Worm (Caenorhabditis elegans) whole organism, L2 larva: Measurements from ENCODE around the gene F55F3.4.

Experiments used
- C34F6.9 ChIP-seq: fragments of 150-350 bp; optimal IDR thresholded peaks from 2 replicates; lab custom pipeline; 2014; ENCODE audit warnings: missing biosample characterization, missing genetic modification characterization
- F13H6.1 ChIP-seq: sonication (generic microtip); optimal IDR thresholded peaks from 2 replicates; lab custom pipeline; 2016; ENCODE audit warnings: missing genetic modification characterization, missing compliant biosample characterization
- ZK546.5 ChIP-seq: sonication (generic microtip); optimal IDR thresholded peaks from 2 replicates; lab custom pipeline; 2017; ENCODE audit warnings: missing biosample characterization, missing genetic modification characterization
- aly-2 ChIP-seq: fragments of 150-350 bp; optimal IDR thresholded peaks from 2 replicates; lab custom pipeline; 2014; ENCODE audit warnings: missing biosample characterization, missing genetic modification characterization
- ama-1 ChIP-seq: fragments of 150-350 bp; optimal IDR thresholded peaks from 2 replicates; lab custom pipeline; 2018; ENCODE audit warnings: inconsistent platforms
- blmp-1 ChIP-seq: sonication (generic microtip); optimal IDR thresholded peaks from 2 replicates; lab custom pipeline; 2017; ENCODE audit warnings: missing genetic modification characterization, mild to moderate bottlenecking, missing compliant biosample characterization, antibody characterized with exemption, moderate library complexity; ENCODE audit not compliant: insufficient read depth
- ceh-16 ChIP-seq: fragments of 150-350 bp; optimal IDR thresholded peaks from 2 replicates; lab custom pipeline; 2014; ENCODE audit warnings: missing biosample characterization, missing genetic modification characterization
- ceh-82 ChIP-seq: fragments of 150-350 bp; optimal IDR thresholded peaks from 2 replicates; lab custom pipeline; 2014; ENCODE audit warnings: missing biosample characterization, missing genetic modification characterization
- crh-2 ChIP-seq: sonication (generic microtip); optimal IDR thresholded peaks from 2 replicates; lab custom pipeline; 2017; ENCODE audit warnings: missing biosample characterization, missing genetic modification characterization
- dmd-4 ChIP-seq: sonication (generic microtip); optimal IDR thresholded peaks from 2 replicates; lab custom pipeline; 2017; ENCODE audit warnings: missing biosample characterization, missing genetic modification characterization
- egl-27 ChIP-seq: sonication (generic microtip); optimal IDR thresholded peaks from 3 replicates; lab custom pipeline; 2017; ENCODE audit warnings: missing biosample characterization, missing genetic modification reagents, missing genetic modification characterization
- elt-3 ChIP-seq: sonication (generic microtip); optimal IDR thresholded peaks from 2 replicates; lab custom pipeline; 2017; ENCODE audit warnings: missing biosample characterization, missing genetic modification characterization
- fos-1 ChIP-seq: fragments of 150-350 bp; optimal IDR thresholded peaks from 2 replicates; lab custom pipeline; 2014; ENCODE audit warnings: missing biosample characterization, missing genetic modification characterization
- gmeb-1 ChIP-seq: fragments of 150-350 bp; optimal IDR thresholded peaks from 2 replicates; lab custom pipeline; 2014; ENCODE audit warnings: missing biosample characterization, missing genetic modification characterization
- lin-13 ChIP-seq: fragments of 150-350 bp; optimal IDR thresholded peaks from 2 replicates; lab custom pipeline; 2014; ENCODE audit warnings: missing biosample characterization, missing genetic modification reagents, missing genetic modification characterization
- lin-39 ChIP-seq: fragments of 150-350 bp; optimal IDR thresholded peaks from 2 replicates; lab custom pipeline; 2014; ENCODE audit warnings: missing biosample characterization, missing genetic modification reagents, missing genetic modification characterization
- lsy-2 ChIP-seq, 2 experiments: fragments of 150-350 bp in 1 of 2; sonication (generic microtip) in 1 of 2; optimal IDR thresholded peaks; 2 replicates each; lab custom pipeline; 2014 to 2017; ENCODE audit warnings: missing biosample characterization in 2 of 2, missing genetic modification characterization in 2 of 2
- mab-5 ChIP-seq: fragments of 150-350 bp; optimal IDR thresholded peaks from 2 replicates; lab custom pipeline; 2014; ENCODE audit warnings: missing biosample characterization, missing genetic modification characterization
- mbf-1 ChIP-seq: sonication (generic microtip); optimal IDR thresholded peaks from 2 replicates; lab custom pipeline; 2017; ENCODE audit warnings: missing biosample characterization, missing genetic modification characterization
- mdl-1 ChIP-seq, 2 experiments: fragments of 150-350 bp in 1 of 2; sonication (generic microtip) in 1 of 2; optimal IDR thresholded peaks; 2 replicates each; lab custom pipeline; 2017; ENCODE audit warnings: missing biosample characterization in 2 of 2, missing genetic modification characterization in 2 of 2
- nhr-10 ChIP-seq: sonication (generic microtip); optimal IDR thresholded peaks from 2 replicates; lab custom pipeline; 2017; ENCODE audit warnings: missing biosample characterization, missing genetic modification characterization
- nhr-11 ChIP-seq: fragments of 150-350 bp; optimal IDR thresholded peaks from 2 replicates; lab custom pipeline; 2014; ENCODE audit warnings: missing biosample characterization, missing genetic modification characterization
- nhr-23 ChIP-seq: fragments of 150-350 bp; optimal IDR thresholded peaks from 2 replicates; lab custom pipeline; 2014; ENCODE audit warnings: missing biosample characterization, missing genetic modification reagents, missing genetic modification characterization
- skn-1 ChIP-seq: sonication (generic microtip); optimal IDR thresholded peaks from 2 replicates; lab custom pipeline; 2017; ENCODE audit warnings: missing biosample characterization, missing genetic modification characterization
- sma-3 ChIP-seq: sonication (generic microtip); optimal IDR thresholded peaks from 2 replicates; lab custom pipeline; 2016; ENCODE audit warnings: missing genetic modification reagents, missing genetic modification characterization, missing compliant biosample characterization
- sma-9 ChIP-seq, 2 experiments: fragments of 150-350 bp in 1 of 2; sonication (generic microtip) in 1 of 2; optimal IDR thresholded peaks; 2 replicates each; lab custom pipeline; 2014 to 2016; ENCODE audit warnings: missing genetic modification characterization in 2 of 2, mild to moderate bottlenecking in 1 of 2, missing biosample characterization in 1 of 2, missing compliant biosample characterization in 1 of 2, missing genetic modification reagents in 1 of 2, moderate library complexity in 1 of 2
- snpc-4 ChIP-seq: fragments of 150-350 bp; optimal IDR thresholded peaks from 2 replicates; lab custom pipeline; 2014; ENCODE audit warnings: missing biosample characterization, missing genetic modification characterization
- unc-39 ChIP-seq: fragments of 150-350 bp; optimal IDR thresholded peaks from 2 replicates; lab custom pipeline; 2014; ENCODE audit warnings: missing biosample characterization, missing genetic modification characterization
- unc-55 ChIP-seq: fragments of 150-350 bp; sonication (generic microtip); optimal IDR thresholded peaks from 3 replicates; lab custom pipeline; 2014; ENCODE audit warnings: missing biosample characterization, missing genetic modification reagents, missing genetic modification characterization
- zag-1 ChIP-seq: fragments of 150-350 bp; optimal IDR thresholded peaks from 2 replicates; lab custom pipeline; 2014; ENCODE audit warnings: missing biosample characterization, missing genetic modification characterization
- ztf-1 ChIP-seq: fragments of 200-800 bp; sonication (Bioruptor generic); conservative IDR thresholded peaks from 2 replicates; pipeline ENCODE4 v1.3.6; 2022; ENCODE audit warnings: missing genetic modification characterization, missing compliant biosample characterization
- ztf-4 ChIP-seq: fragments of 150-350 bp; optimal IDR thresholded peaks from 2 replicates; lab custom pipeline; 2014; ENCODE audit warnings: missing biosample characterization, missing genetic modification characterization

F55F3.4 gene

DNA sequence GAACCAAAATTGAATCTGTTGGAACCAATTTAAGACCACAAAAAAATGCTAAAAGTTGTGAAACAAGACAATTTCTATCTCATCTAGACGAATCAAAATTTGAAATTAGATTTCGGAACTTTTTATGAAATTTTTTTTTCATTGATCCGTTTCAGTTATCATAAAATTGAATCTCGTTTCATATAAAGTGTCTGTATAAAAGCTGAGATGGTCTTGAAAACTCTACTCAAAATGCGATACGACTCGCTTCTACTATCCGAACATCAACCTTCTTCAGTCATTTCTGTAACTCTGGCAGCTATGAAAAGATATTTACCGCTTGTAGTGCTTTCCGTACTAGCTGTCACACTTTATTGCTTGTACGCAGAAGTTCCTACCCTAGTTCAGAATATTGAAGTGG lies 5.2 kb downstream of the F55F3.4 start, which contains the start of gene ZK1086.3:
Gene ZK1086.3, plus strand, starts transcription at position 301 of the 400 bp plus-strand sequence.
- TF ChIP-seq lin-39 (tag; lab: Kevin White, UChicago) (no peak), lin-13 (GFP tag; lab: Kevin White, UChicago) (no peak), ceh-16 (tag; lab: Kevin White, UChicago) (no peak)

DNA sequence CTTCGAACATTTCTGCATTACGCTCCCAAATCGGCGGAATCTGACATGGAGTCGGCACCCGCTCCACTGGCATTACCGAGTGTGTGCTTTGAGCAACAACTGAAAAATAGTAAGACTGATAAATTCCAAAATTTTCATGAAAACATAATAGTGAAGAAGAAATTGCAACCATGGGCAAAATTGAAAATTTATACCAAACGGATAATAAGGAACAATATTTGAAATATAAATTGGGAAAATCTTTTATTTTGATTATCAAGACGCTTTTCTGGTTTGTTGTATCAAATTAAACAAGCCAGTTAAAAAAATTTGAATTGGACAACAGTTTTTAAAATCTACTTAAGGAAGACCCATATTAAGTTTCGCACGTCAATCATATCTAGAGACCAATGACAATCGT lies 8.2 kb downstream of the F55F3.4 start, which contains the start of gene ZK1086.2:
Gene ZK1086.2, minus strand, starts transcription at position 101 of the 400 bp plus-strand sequence.
- no peak for TF ChIP-seq ceh-82 (tag; lab: Kevin White, UChicago)
- no peak for TF ChIP-seq mdl-1 (tag; optimal IDR thresholded peaks at IDR 0.05; lab: Kevin White, UChicago)

DNA sequence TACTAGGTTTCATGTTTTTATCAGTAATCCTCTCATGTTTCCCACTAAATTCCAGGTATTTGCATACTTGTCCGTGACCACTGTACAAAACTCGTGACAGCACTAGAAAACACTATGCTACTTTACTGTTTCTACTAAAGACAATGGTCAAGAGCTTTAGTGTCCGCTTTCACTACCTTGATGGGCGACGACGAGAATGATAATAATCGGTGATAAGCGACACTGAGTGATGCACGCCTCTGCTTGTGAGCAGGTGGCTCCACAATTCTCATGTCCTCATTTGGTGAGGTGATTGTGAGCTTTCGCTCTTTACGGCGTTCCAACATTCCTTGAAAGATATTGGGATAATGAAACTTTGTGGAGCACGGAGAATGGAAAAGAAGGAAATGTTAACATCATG lies 17.9 kb downstream of the F55F3.4 start:
- peak; percentile 37 for TF ChIP-seq crh-2 (tag; lab: Kevin White, UChicago)
- peak; percentile 34 for TF ChIP-seq fos-1 (tag; lab: Kevin White, UChicago)
- TF ChIP-seq unc-39 (tag; lab: Kevin White, UChicago), result no peak
- TF ChIP-seq elt-3 (tag; lab: Kevin White, UChicago), result no peak
- TF ChIP-seq ceh-82 (tag; lab: Kevin White, UChicago), result no peak
- TF ChIP-seq lsy-2 (tag; optimal IDR thresholded peaks at IDR 0.05; lab: Kevin White, UChicago), result no peak
- peak; percentile 43 for TF ChIP-seq sma-9 (GFP tag; optimal IDR thresholded peaks at IDR 0.05; lab: Kevin White, UChicago)
- no peak for TF ChIP-seq sma-9 (tag; optimal IDR thresholded peaks at IDR 0.05; lab: Kevin White, UChicago)
- TF ChIP-seq, all 48 proteins: peak for 3

DNA sequence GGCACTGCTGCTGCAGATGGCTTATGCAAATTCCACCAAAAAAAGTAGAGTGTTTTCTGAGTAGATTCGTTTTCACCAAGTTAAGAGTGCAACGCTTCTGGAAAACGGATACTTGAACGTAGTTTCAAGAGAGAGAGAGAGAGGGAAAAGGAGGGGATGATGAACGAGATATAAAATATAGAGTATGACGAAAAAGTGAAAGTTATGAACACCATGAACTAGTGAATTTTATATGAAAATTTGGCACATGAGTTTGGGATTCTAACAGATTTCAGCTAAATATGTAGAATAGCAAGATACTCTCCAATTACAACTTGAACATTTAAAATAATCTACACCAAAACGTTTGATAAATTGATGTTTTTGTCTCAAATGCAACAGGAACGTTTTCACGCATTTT lies 24.4 kb downstream of the F55F3.4 start, which contains the start of gene obr-3:
Gene obr-3, minus strand, starts transcription at position 101 of the 400 bp plus-strand sequence.
- no peak for TF ChIP-seq unc-55 (GFP tag; lab: Kevin White, UChicago)

DNA sequence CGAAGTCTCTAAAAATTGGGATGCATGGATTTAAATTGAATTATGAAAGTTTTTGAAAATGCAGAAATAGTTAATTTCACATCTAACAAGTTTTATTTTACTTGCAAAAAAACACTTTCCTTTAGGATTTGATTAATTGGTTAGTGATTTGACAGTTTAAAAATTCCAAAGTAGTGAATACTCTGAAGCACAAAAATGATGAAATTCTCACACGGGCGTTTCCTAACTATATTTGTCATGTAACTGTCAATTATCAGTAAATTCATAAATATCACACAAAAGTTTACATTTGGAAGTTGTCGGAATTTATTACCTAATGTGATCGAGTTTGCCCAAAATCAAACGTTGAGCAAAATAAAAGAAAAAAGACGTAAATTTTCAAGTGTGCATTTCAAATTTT lies 25.8 kb downstream of the F55F3.4 start:
- TF ChIP-seq dmd-4 (tag; lab: Kevin White, UChicago), result no peak
- no peak for TF ChIP-seq mab-5 (tag; lab: Kevin White, UChicago)
- TF ChIP-seq nhr-11 (tag; lab: Kevin White, UChicago), result no peak
- no peak for TF ChIP-seq mbf-1 (tag; lab: Kevin White, UChicago)
- no peak for TF ChIP-seq gmeb-1 (tag; lab: Kevin White, UChicago)
- no peak for TF ChIP-seq ceh-16 (tag; lab: Kevin White, UChicago)
- TF ChIP-seq fos-1 (tag; lab: Kevin White, UChicago), result no peak
- TF ChIP-seq ZK546.5 (tag; lab: Kevin White, UChicago), result no peak
- TF ChIP-seq blmp-1 (tag; lab: Kevin White, UChicago), result no peak
- no peak for TF ChIP-seq lsy-2 (tag; optimal IDR thresholded peaks at IDR 0.05; lab: Kevin White, UChicago)
- no peak for TF ChIP-seq sma-3 (GFP tag; lab: Kevin White, UChicago)

DNA sequence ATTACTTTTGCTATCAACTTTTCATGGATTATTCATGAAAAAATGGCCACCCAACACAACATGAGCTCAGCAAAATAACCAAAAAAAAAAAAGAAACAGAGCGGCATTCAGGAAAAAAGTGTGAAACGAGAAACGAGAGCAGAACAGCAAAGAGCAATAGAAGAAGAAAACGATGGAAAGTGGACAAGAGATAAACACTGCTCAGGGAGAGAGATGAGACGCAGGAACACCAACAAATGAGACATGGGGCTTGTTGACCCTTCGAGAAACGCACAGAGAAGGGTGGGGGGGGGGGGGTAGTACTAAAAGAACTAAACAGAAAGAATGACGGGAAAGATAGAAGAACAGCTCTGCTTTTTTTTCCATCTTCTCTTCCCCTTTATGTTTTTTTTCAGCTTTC lies 26.6 kb downstream of the F55F3.4 start:
- TF ChIP-seq zag-1 (tag; lab: Kevin White, UChicago), result peak; percentile 21
- peak; percentile 11 for TF ChIP-seq unc-55 (GFP tag; lab: Kevin White, UChicago)
- TF ChIP-seq C34F6.9 (tag; lab: Kevin White, UChicago), result peak; percentile 28
- no peak for TF ChIP-seq snpc-4
- no peak for TF ChIP-seq skn-1 (tag; lab: Kevin White, UChicago)
- TF ChIP-seq lin-13 (GFP tag; lab: Kevin White, UChicago), result no peak
- peak; percentile 23 for TF ChIP-seq sma-9 (GFP tag; optimal IDR thresholded peaks at IDR 0.05; lab: Kevin White, UChicago)
- no peak for TF ChIP-seq sma-9 (tag; optimal IDR thresholded peaks at IDR 0.05; lab: Kevin White, UChicago)
- TF ChIP-seq lsy-2 (tag; optimal IDR thresholded peaks at IDR 0.05; lab: Kevin White, UChicago), result peak in 1 of 2 experiments; percentile 24
- TF ChIP-seq, all 48 proteins: peak for 5

DNA sequence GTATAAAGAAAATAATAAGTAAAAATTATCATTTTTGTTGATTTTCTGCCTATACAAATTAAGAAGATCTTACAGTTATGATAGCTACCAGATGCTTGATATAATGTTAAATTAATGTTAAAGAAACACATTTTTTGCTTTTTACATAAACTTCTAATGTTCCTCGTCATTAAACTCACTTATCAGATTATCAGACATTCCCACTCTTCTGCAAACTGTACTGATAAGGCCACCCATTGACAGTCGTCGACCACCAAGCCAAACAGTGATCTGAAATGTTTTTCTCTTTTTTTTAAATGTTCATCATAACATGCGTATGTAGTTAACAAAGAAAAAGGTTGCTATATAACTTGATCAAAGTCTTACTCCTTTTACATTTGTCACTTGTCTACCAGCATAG lies 33.4 kb downstream of the F55F3.4 start:
- TF ChIP-seq aly-2 (tag; lab: Kevin White, UChicago) (no peak), crh-2 (tag; lab: Kevin White, UChicago) (no peak), fos-1 (tag; lab: Kevin White, UChicago) (peak; percentile 41)

DNA sequence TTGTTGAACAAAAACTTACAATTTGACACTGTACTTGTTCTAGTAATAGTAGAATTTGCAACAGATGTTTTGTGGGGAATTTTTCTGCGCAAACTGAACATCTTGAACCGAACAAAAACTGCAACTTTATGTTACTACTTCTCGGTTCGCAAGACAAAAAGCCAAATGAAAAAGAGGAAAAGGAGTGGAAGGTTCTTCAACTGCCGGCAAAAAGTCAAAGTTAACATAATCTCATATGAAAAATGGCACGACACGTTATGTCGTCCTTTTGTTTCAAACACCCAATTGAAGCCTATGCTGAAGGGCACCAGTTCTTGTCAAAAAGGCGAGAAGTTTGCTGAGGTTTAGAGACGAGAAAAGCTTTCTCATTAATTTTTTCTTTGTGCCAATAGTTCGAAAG lies 38.1 kb downstream of the F55F3.4 start, which contains the start of gene twk-23:
Gene twk-23, minus strand, starts transcription at position 101 of the 400 bp plus-strand sequence.
- TF ChIP-seq egl-27, result no peak
- TF ChIP-seq ztf-4 (tag; lab: Kevin White, UChicago), result no peak
- no peak for TF ChIP-seq crh-2 (tag; lab: Kevin White, UChicago)
- TF ChIP-seq nhr-23, result no peak
- TF ChIP-seq nhr-11 (tag; lab: Kevin White, UChicago), result no peak
- no peak for TF ChIP-seq lin-13 (GFP tag; lab: Kevin White, UChicago)
- no peak for TF ChIP-seq mab-5 (tag; lab: Kevin White, UChicago)
- TF ChIP-seq ama-1 (lab: Kevin White, UChicago), result no peak
- TF ChIP-seq blmp-1 (tag; lab: Kevin White, UChicago), result no peak
- no peak for TF ChIP-seq F13H6.1 (tag; lab: Kevin White, UChicago)
- no peak for TF ChIP-seq lsy-2 (tag; optimal IDR thresholded peaks at IDR 0.05; lab: Kevin White, UChicago)
- TF ChIP-seq nhr-10 (tag; lab: Kevin White, UChicago), result no peak
- no peak for TF ChIP-seq ztf-1 (GFP tag; lab: Robert Waterston, UW)
- TF ChIP-seq unc-55 (GFP tag; lab: Kevin White, UChicago), result no peak
